Worm (Caenorhabditis elegans) whole organism, L4 larva: ENCODE data around the gene Y47D3B.4.

Source experiments
- daf-19 ChIP-seq: fragments of 200-800 bp; sonication (Bioruptor generic); conservative IDR thresholded peaks from 2 replicates; pipeline ENCODE4 v1.3.6; 2022; ENCODE audit warnings: missing genetic modification characterization, missing compliant biosample characterization
- fkh-10 ChIP-seq: fragments of 150-350 bp; optimal IDR thresholded peaks from 2 replicates; lab custom pipeline; 2014; ENCODE audit warnings: missing biosample characterization, missing genetic modification reagents, missing genetic modification characterization
- fos-1 ChIP-seq: fragments of 150-350 bp; optimal IDR thresholded peaks from 2 replicates; lab custom pipeline; 2014; ENCODE audit warnings: missing biosample characterization, missing genetic modification characterization
- nhr-237 ChIP-seq: sonication (generic microtip); optimal IDR thresholded peaks from 2 replicates; lab custom pipeline; 2017; ENCODE audit warnings: missing biosample characterization, missing genetic modification characterization

- no peak for TF ChIP-seq daf-19 (GFP tag; lab: Robert Waterston, UW)
- TF ChIP-seq fos-1 (tag; lab: Kevin White, UChicago), result no peak
- no peak for TF ChIP-seq nhr-237 (tag; lab: Kevin White, UChicago)
- no peak for TF ChIP-seq fkh-10 (GFP tag; lab: Kevin White, UChicago)
Measured at ce11 chrIII:11443408-11443994, 38.4 kb downstream of the Y47D3B.4 start.
